Fruit fly (Drosophila melanogaster) whole organism, embryonic: Measurements from ENCODE around the gene CG9106.

Source experiments
- CG17361 ChIP-seq: fragments of 200-800 bp; sonication (Bioruptor generic); IDR thresholded peaks from 3 replicates; pipeline ENCODE4 v1.3.6; 2022; ENCODE audit warnings: missing biosample characterization, missing genetic modification characterization
- CG2678 ChIP-seq: fragments of 200-800 bp; sonication (Bioruptor generic); optimal IDR thresholded peaks from 3 replicates; lab custom pipeline; 2019; ENCODE audit warnings: missing biosample characterization, mild to moderate bottlenecking, missing genetic modification characterization, moderate library complexity
- CG6175 ChIP-seq: fragments of 200-800 bp; sonication (Bioruptor generic); IDR thresholded peaks from 3 replicates; pipeline ENCODE4 v1.3.6; 2022; ENCODE audit warnings: missing biosample characterization, missing genetic modification characterization
- Dfd ChIP-seq, 2 experiments: fragments of >200 bp; optimal IDR thresholded peaks; 2 replicates each; lab custom pipeline; 2017; ENCODE audit warnings: missing biosample characterization in 2 of 2, missing genetic modification characterization in 2 of 2
- Hsf ChIP-seq: fragments of 200-800 bp; sonication (Bioruptor generic); optimal IDR thresholded peaks from 3 replicates; lab custom pipeline; 2016; ENCODE audit warnings: missing biosample characterization, missing genetic modification characterization
- fd3F ChIP-seq: fragments of 200-800 bp; sonication (Bioruptor generic); optimal IDR thresholded peaks from 2 replicates; lab custom pipeline; 2018; ENCODE audit warnings: missing biosample characterization, mild to moderate bottlenecking, missing genetic modification characterization, moderate library complexity
- mirr ChIP-seq: fragments of 200-800 bp; sonication (Bioruptor generic); optimal IDR thresholded peaks from 3 replicates; lab custom pipeline; 2018; ENCODE audit warnings: missing biosample characterization, mild to moderate bottlenecking, missing genetic modification characterization
- ro ChIP-seq: fragments of 200-800 bp; sonication (Bioruptor generic); IDR thresholded peaks from 2 replicates; pipeline ENCODE4 v1.3.6; 2022; ENCODE audit warnings: missing biosample characterization, missing genetic modification characterization

dm6 chrX:15221076-15221475 is 51.1 kb downstream of the CG9106 start, which contains the start of gene CG43075:
- TF ChIP-seq ro (GFP tag; lab: Robert Waterston, UW) (no peak), CG6175 (GFP tag; lab: Robert Waterston, UW) (no peak), fd3F (GFP tag; lab: Kevin White, UChicago) (no peak), mirr (no peak), CG17361 (GFP tag; lab: Robert Waterston, UW) (no peak), CG2678 (tag; lab: Kevin White, UChicago) (no peak), Hsf (no peak), Dfd (GFP tag; optimal IDR thresholded peaks at IDR 0.05; lab: Kevin White, UChicago) (no peak)
